Fruit fly (Drosophila melanogaster) whole organism, embryonic: ENCODE data around the gene Eato.
A peak's percentile ranks its signal among the peaks of the same experiment; 100 is the strongest.

Experiments
- ATbp ChIP-seq: fragments of 200-800 bp; sonication (Bioruptor generic); optimal IDR thresholded peaks from 2 replicates; lab custom pipeline; 2017; ENCODE audit warnings: missing biosample characterization, mild to moderate bottlenecking, missing genetic modification characterization, missing genetic modification reagents
- Awh ChIP-seq: fragments of 200-800 bp; sonication (Bioruptor generic); IDR thresholded peaks from 2 replicates; pipeline ENCODE4, ENCODE4 v1.3.6; 2022; ENCODE audit warnings: missing biosample characterization, missing genetic modification characterization
- BEAF-32 ChIP-seq: fragments of 200-800 bp; sonication (Bioruptor generic); optimal IDR thresholded peaks from 3 replicates; lab custom pipeline; 2017; ENCODE audit warnings: missing biosample characterization, missing genetic modification characterization, mild to moderate bottlenecking, moderate library complexity, missing genetic modification reagents
- CG10959 ChIP-seq: fragments of 200-800 bp; sonication (Bioruptor generic); IDR thresholded peaks from 2 replicates; pipeline ENCODE4 v1.3.6; 2022; ENCODE audit warnings: missing biosample characterization, missing genetic modification characterization
- CG10979 ChIP-seq: fragments of 200-800 bp; sonication (Bioruptor generic); optimal IDR thresholded peaks from 2 replicates; lab custom pipeline; 2018; ENCODE audit warnings: missing biosample characterization, mild to moderate bottlenecking, missing genetic modification characterization, moderate library complexity
- CG12219 ChIP-seq: fragments of 200-800 bp; sonication (Bioruptor generic); optimal IDR thresholded peaks from 3 replicates; lab custom pipeline; 2018; ENCODE audit warnings: missing biosample characterization, mild to moderate bottlenecking, missing genetic modification characterization
- CG14441 ChIP-seq: fragments of 200-800 bp; sonication (Bioruptor generic); IDR thresholded peaks from 2 replicates; pipeline ENCODE4 v1.3.6; 2022; ENCODE audit warnings: missing biosample characterization, missing genetic modification characterization
- CG14860 ChIP-seq: fragments of 200-800 bp; sonication (Bioruptor generic); IDR thresholded peaks from 3 replicates; pipeline ENCODE4 v1.3.6; 2022; ENCODE audit warnings: missing biosample characterization, missing genetic modification characterization; ENCODE audit not compliant: partially characterized antibody
- CG15601 ChIP-seq: fragments of 200-800 bp; sonication (Bioruptor generic); optimal IDR thresholded peaks from 3 replicates; lab custom pipeline; 2019; ENCODE audit warnings: missing biosample characterization, mild to moderate bottlenecking, missing genetic modification characterization, moderate library complexity
- CG16863 ChIP-seq: fragments of 200-800 bp; sonication (Bioruptor generic); optimal IDR thresholded peaks from 3 replicates; lab custom pipeline; 2016; ENCODE audit warnings: missing biosample characterization, missing genetic modification characterization
- CG18599 ChIP-seq: fragments of 200-800 bp; sonication (Bioruptor generic); optimal IDR thresholded peaks from 3 replicates; lab custom pipeline; 2017; ENCODE audit warnings: missing biosample characterization, missing genetic modification characterization, mild to moderate bottlenecking, moderate library complexity, missing genetic modification reagents
- CG2889 ChIP-seq: fragments of 200-800 bp; sonication (Bioruptor generic); IDR thresholded peaks from 3 replicates; pipeline ENCODE4 v1.3.6; 2022; ENCODE audit warnings: missing biosample characterization, missing genetic modification characterization
- CG31441 ChIP-seq: fragments of 200-800 bp; sonication (Bioruptor generic); IDR thresholded peaks from 2 replicates; pipeline ENCODE4 v1.3.6; 2022; ENCODE audit warnings: missing biosample characterization, missing genetic modification characterization
- CG32532 ChIP-seq: fragments of 200-800 bp; sonication (Bioruptor generic); IDR thresholded peaks from 2 replicates; pipeline ENCODE4 v1.3.6; 2022; ENCODE audit warnings: missing biosample characterization, missing genetic modification characterization
- CG3995 ChIP-seq: fragments of 200-800 bp; sonication (Bioruptor generic); optimal IDR thresholded peaks from 3 replicates; lab custom pipeline; 2016; ENCODE audit warnings: missing biosample characterization, missing genetic modification characterization
- CG42726 ChIP-seq: fragments of 200-800 bp; sonication (Bioruptor generic); IDR thresholded peaks from 2 replicates; pipeline ENCODE4 v1.3.6; 2022; ENCODE audit warnings: missing biosample characterization, missing genetic modification characterization; ENCODE audit not compliant: partially characterized antibody
- CG7357 ChIP-seq: fragments of 200-800 bp; sonication (Bioruptor generic); IDR thresholded peaks from 3 replicates; pipeline ENCODE4 v1.3.6; 2022; ENCODE audit warnings: missing biosample characterization, missing genetic modification characterization
- CG8359 ChIP-seq: fragments of 200-800 bp; sonication (Bioruptor generic); optimal IDR thresholded peaks from 2 replicates; lab custom pipeline; 2017; ENCODE audit warnings: missing biosample characterization, mild to moderate bottlenecking, missing genetic modification characterization, borderline replicate concordance
- CG8924 ChIP-seq: fragments of 200-800 bp; optimal IDR thresholded peaks from 3 replicates; lab custom pipeline; 2019; ENCODE audit warnings: missing biosample characterization, mild to moderate bottlenecking, missing genetic modification characterization, moderate library complexity
- CG9817 ChIP-seq: fragments of 200-800 bp; sonication (Bioruptor generic); optimal IDR thresholded peaks from 2 replicates; lab custom pipeline; 2018; ENCODE audit warnings: missing biosample characterization, mild to moderate bottlenecking, missing genetic modification characterization, moderate library complexity
- CG9932 ChIP-seq: fragments of 200-800 bp; sonication (Bioruptor generic); IDR thresholded peaks from 2 replicates; pipeline ENCODE4 v1.3.6; 2022; ENCODE audit warnings: missing biosample characterization, missing genetic modification characterization
- Dip2 ChIP-seq: fragments of 200-800 bp; sonication (Bioruptor generic); IDR thresholded peaks from 2 replicates; pipeline ENCODE4 v1.3.6; 2022; ENCODE audit warnings: missing biosample characterization, missing genetic modification characterization
- Doc3 ChIP-seq: fragments of 200-800 bp; sonication (Bioruptor generic); IDR thresholded peaks from 3 replicates; pipeline ENCODE4 v1.3.6; 2022; ENCODE audit warnings: missing biosample characterization, missing genetic modification characterization; ENCODE audit not compliant: partially characterized antibody
- Dp ChIP-seq: fragments of 200-800 bp; sonication (Bioruptor generic); optimal IDR thresholded peaks from 2 replicates; lab custom pipeline; 2018; ENCODE audit warnings: missing biosample characterization, mild to moderate bottlenecking, missing genetic modification characterization, moderate library complexity
- E2f2 ChIP-seq: fragments of 200-800 bp; sonication (Bioruptor generic); IDR thresholded peaks from 2 replicates; pipeline ENCODE4 v1.3.6; 2022; ENCODE audit warnings: missing biosample characterization, missing genetic modification characterization
- HLH4C ChIP-seq: fragments of 200-800 bp; sonication (Bioruptor generic); IDR thresholded peaks from 3 replicates; pipeline ENCODE4 v1.3.6; 2022; ENCODE audit warnings: missing biosample characterization, missing genetic modification characterization; ENCODE audit not compliant: partially characterized antibody
- HmgD ChIP-seq: fragments of 200-800 bp; sonication (Bioruptor generic); optimal IDR thresholded peaks from 3 replicates; lab custom pipeline; 2016; ENCODE audit warnings: missing biosample characterization, missing genetic modification characterization
- Hsf ChIP-seq: fragments of 200-800 bp; sonication (Bioruptor generic); optimal IDR thresholded peaks from 3 replicates; lab custom pipeline; 2016; ENCODE audit warnings: missing biosample characterization, missing genetic modification characterization
- Med ChIP-seq: fragments of 200-800 bp; sonication (Bioruptor generic); peaks from one replicate; lab custom pipeline; 2016; ENCODE audit warnings: missing biosample characterization, missing genetic modification characterization, mild to moderate bottlenecking, inconsistent platforms, moderate library complexity
- NK7.1 ChIP-seq: fragments of 200-800 bp; sonication (Bioruptor generic); optimal IDR thresholded peaks from 3 replicates; lab custom pipeline; 2016; ENCODE audit warnings: missing biosample characterization, missing genetic modification characterization
- Ptx1 ChIP-seq: fragments of 200-800 bp; sonication (Bioruptor generic); IDR thresholded peaks from 2 replicates; pipeline ENCODE4 v1.3.6; 2022; ENCODE audit warnings: missing biosample characterization, missing genetic modification characterization
- Scr ChIP-seq: fragments of 200-800 bp; sonication (Bioruptor generic); IDR thresholded peaks from 2 replicates; pipeline ENCODE4 v1.3.6; 2022; ENCODE audit warnings: missing biosample characterization, missing genetic modification characterization; ENCODE audit not compliant: partially characterized antibody
- Ssrp ChIP-seq: fragments of 200-800 bp; sonication (Bioruptor generic); optimal IDR thresholded peaks from 2 replicates; lab custom pipeline; 2018; ENCODE audit warnings: missing biosample characterization, mild to moderate bottlenecking, missing genetic modification characterization, moderate library complexity
- YL-1 ChIP-seq: fragments of 200-800 bp; sonication (Bioruptor generic); optimal IDR thresholded peaks from 3 replicates; lab custom pipeline; 2017; ENCODE audit warnings: missing biosample characterization, mild to moderate bottlenecking, missing genetic modification characterization
- ase ChIP-seq: fragments of 200-800 bp; sonication (Bioruptor generic); IDR thresholded peaks from 3 replicates; pipeline ENCODE4 v1.3.6; 2022; ENCODE audit warnings: missing biosample characterization, missing genetic modification characterization
- bcd ChIP-seq: fragments of 200-800 bp; sonication (Bioruptor generic); optimal IDR thresholded peaks from 2 replicates; lab custom pipeline; 2017; ENCODE audit warnings: missing biosample characterization, mild to moderate bottlenecking, missing genetic modification characterization
- caup ChIP-seq: fragments of 200-800 bp; sonication (Bioruptor generic); optimal IDR thresholded peaks from 3 replicates; lab custom pipeline; 2017; ENCODE audit warnings: missing biosample characterization, mild to moderate bottlenecking, missing genetic modification characterization, moderate library complexity; ENCODE audit not compliant: severe bottlenecking
- cg ChIP-seq: fragments of 200-800 bp; sonication (Bioruptor generic); optimal IDR thresholded peaks from 3 replicates; lab custom pipeline; 2019; ENCODE audit warnings: missing biosample characterization, mild to moderate bottlenecking, missing genetic modification characterization, moderate library complexity
- chn ChIP-seq: fragments of 200-800 bp; sonication (Bioruptor generic); optimal IDR thresholded peaks from 2 replicates; lab custom pipeline; 2016; ENCODE audit warnings: missing biosample characterization, missing genetic modification characterization
- dmrt11E ChIP-seq: fragments of 200-800 bp; sonication (Bioruptor generic); optimal IDR thresholded peaks from 3 replicates; lab custom pipeline; 2018; ENCODE audit warnings: missing biosample characterization, mild to moderate bottlenecking, missing genetic modification characterization, moderate library complexity
- en ChIP-seq: fragments of 200-800 bp; sonication (Bioruptor generic); optimal IDR thresholded peaks from 2 replicates; lab custom pipeline; 2016; ENCODE audit warnings: missing biosample characterization, missing genetic modification characterization
- grau ChIP-seq: fragments of 200-800 bp; optimal IDR thresholded peaks from 3 replicates; lab custom pipeline; 2019; ENCODE audit warnings: missing biosample characterization, mild to moderate bottlenecking, missing genetic modification characterization, moderate library complexity
- grn ChIP-seq: fragments of 200-800 bp; sonication (Bioruptor generic); optimal IDR thresholded peaks from 3 replicates; lab custom pipeline; 2017; ENCODE audit warnings: missing biosample characterization, missing genetic modification characterization
- hbn ChIP-seq: fragments of 200-800 bp; sonication (Bioruptor generic); IDR thresholded peaks from 2 replicates; pipeline ENCODE4 v1.3.6; 2022; ENCODE audit warnings: missing biosample characterization, missing genetic modification characterization; ENCODE audit not compliant: partially characterized antibody
- mld ChIP-seq: fragments of 200-800 bp; sonication (Bioruptor generic); IDR thresholded peaks from 3 replicates; pipeline ENCODE4 v1.3.6; 2022; ENCODE audit warnings: missing biosample characterization, missing genetic modification characterization; ENCODE audit not compliant: partially characterized antibody
- nerfin-2 ChIP-seq: fragments of 200-800 bp; sonication (Bioruptor generic); IDR thresholded peaks from 2 replicates; pipeline ENCODE4 v1.3.6; 2022; ENCODE audit warnings: missing biosample characterization, missing genetic modification characterization; ENCODE audit not compliant: partially characterized antibody
- phol ChIP-seq: fragments of 200-800 bp; sonication (Bioruptor generic); optimal IDR thresholded peaks from 3 replicates; lab custom pipeline; 2018; ENCODE audit warnings: missing biosample characterization, mild to moderate bottlenecking, missing genetic modification characterization, moderate library complexity
- shn ChIP-seq: fragments of 200-800 bp; sonication (Bioruptor generic); optimal IDR thresholded peaks from 3 replicates; lab custom pipeline; 2016; ENCODE audit warnings: missing biosample characterization, missing genetic modification characterization
- zen ChIP-seq: fragments of 200-800 bp; sonication (Bioruptor generic); optimal IDR thresholded peaks from 3 replicates; lab custom pipeline; 2018; ENCODE audit warnings: missing biosample characterization, mild to moderate bottlenecking, missing genetic modification characterization, moderate library complexity
- zfh1 ChIP-seq: fragments of 200-800 bp; sonication (Bioruptor generic); IDR thresholded peaks from 3 replicates; pipeline ENCODE4 v1.3.6; 2022; ENCODE audit warnings: missing biosample characterization, missing genetic modification characterization

The Eato gene

dm6 chr2L:13829540-13829939, 45.7 kb downstream of the Eato start, which contains the start of the genes Arpc1 and Orc5 (continued):
- TF ChIP-seq YL-1 (peak; percentile 82), cg (no peak), CG12219 (GFP tag; lab: Kevin White, UChicago) (no peak), CG2889 (GFP tag; lab: Robert Waterston, UW) (no peak), HmgD (GFP tag; lab: Kevin White, UChicago) (peak; percentile 46), nerfin-2 (peak; percentile 64), mld (GFP tag; lab: Robert Waterston, UW) (peak; percentile 81; the same call in 1 of the 3 replicates), ase (no peak), hbn (peak; percentile 92), NK7.1 (GFP tag; lab: Kevin White, UChicago) (no peak), Dp (GFP tag; lab: Kevin White, UChicago) (peak; percentile 88), bcd (GFP tag; lab: Kevin White, UChicago) (no peak), CG42726 (GFP tag; lab: Robert Waterston, UW) (peak; percentile 78), zen (tag; lab: Kevin White, UChicago) (peak; percentile 40), ATbp (GFP tag; lab: Kevin White, UChicago) (no peak), CG18599 (no peak)

DNA sequence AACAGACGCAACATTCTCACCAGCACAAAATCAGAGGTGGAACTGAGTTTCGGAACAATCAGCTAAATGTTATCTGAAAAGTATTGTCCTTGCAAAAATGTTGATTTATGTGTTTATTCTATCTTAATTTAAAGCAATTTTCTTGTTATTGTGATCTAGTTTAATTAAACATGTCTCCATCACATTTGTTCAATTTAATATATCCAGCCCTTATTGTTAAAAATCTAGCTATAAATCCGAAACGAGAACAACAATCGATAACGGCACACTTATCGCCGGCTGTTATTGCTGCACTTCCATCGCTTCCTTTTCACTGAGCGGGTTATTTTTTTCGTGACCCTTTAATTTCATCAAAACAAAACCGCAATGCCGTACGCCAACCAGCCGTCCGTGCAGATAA, 49.2 kb downstream of the Eato start, which contains the start of the genes GatC, PolG2 and Polr2C:
Gene GatC (minus strand): TSS at position 48 of the 400 bp plus-strand sequence.
Gene PolG2 (minus strand): TSS at position 48 of the 400 bp plus-strand sequence.
Gene Polr2C (plus strand): TSS at position 280 of the 400 bp plus-strand sequence.
- TF ChIP-seq phol (tag; lab: Kevin White, UChicago) (peak; percentile 55), caup (GFP tag; lab: Kevin White, UChicago) (no peak), Hsf (GFP tag; lab: Kevin White, UChicago) (peak; percentile 37), HLH4C (GFP tag; lab: Robert Waterston, UW) (peak; percentile 93), E2f2 (peak; percentile 74), Med (GFP tag; lab: Kevin White, UChicago) (peak; percentile 81), dmrt11E (peak; percentile 22), CG31441 (GFP tag; lab: Robert Waterston, UW) (no peak), Doc3 (GFP tag; lab: Robert Waterston, UW) (peak; percentile 62; the same call in 2 of the 3 replicates), CG7357 (GFP tag; lab: Robert Waterston, UW) (peak; percentile 82), CG14441 (GFP tag; lab: Robert Waterston, UW) (no peak), CG15601 (tag; lab: Kevin White, UChicago) (peak; percentile 35), CG16863 (GFP tag; lab: Kevin White, UChicago) (peak; percentile 38), Dip2 (GFP tag; lab: Robert Waterston, UW) (no peak), en (GFP tag; lab: Kevin White, UChicago) (no peak), Ptx1 (GFP tag; lab: Robert Waterston, UW) (peak; percentile 60), CG8359 (GFP tag; lab: Kevin White, UChicago) (no peak), Scr (GFP tag; lab: Robert Waterston, UW) (peak; percentile 79), grau (peak; percentile 65), CG8924 (tag; lab: Kevin White, UChicago) (peak; percentile 45), zfh1 (GFP tag; lab: Robert Waterston, UW) (peak; percentile 52; the same call in 1 of the 3 replicates), shn (no peak), CG10959 (GFP tag; lab: Robert Waterston, UW) (no peak), CG32532 (GFP tag; lab: Robert Waterston, UW) (peak; percentile 34; the same call in 1 of the 2 replicates), grn (GFP tag; lab: Kevin White, UChicago) (no peak), Awh (GFP tag; lab: Robert Waterston, UW) (no peak), Ssrp (tag; lab: Kevin White, UChicago) (peak; percentile 35), chn (GFP tag; lab: Kevin White, UChicago) (peak; percentile 58), CG14860 (peak; percentile 76), CG10979 (tag; lab: Kevin White, UChicago) (no peak), CG3995 (GFP tag; lab: Kevin White, UChicago) (peak; percentile 42), CG9817 (tag; lab: Kevin White, UChicago) (peak; percentile 40), BEAF-32 (GFP tag; lab: Kevin White, UChicago) (peak; percentile 77), CG9932 (GFP tag; lab: Robert Waterston, UW) (peak; percentile 78)
